Fruit fly (Drosophila melanogaster): ENCODE data around the gene PrBP.

Gene PrBP

DNA sequence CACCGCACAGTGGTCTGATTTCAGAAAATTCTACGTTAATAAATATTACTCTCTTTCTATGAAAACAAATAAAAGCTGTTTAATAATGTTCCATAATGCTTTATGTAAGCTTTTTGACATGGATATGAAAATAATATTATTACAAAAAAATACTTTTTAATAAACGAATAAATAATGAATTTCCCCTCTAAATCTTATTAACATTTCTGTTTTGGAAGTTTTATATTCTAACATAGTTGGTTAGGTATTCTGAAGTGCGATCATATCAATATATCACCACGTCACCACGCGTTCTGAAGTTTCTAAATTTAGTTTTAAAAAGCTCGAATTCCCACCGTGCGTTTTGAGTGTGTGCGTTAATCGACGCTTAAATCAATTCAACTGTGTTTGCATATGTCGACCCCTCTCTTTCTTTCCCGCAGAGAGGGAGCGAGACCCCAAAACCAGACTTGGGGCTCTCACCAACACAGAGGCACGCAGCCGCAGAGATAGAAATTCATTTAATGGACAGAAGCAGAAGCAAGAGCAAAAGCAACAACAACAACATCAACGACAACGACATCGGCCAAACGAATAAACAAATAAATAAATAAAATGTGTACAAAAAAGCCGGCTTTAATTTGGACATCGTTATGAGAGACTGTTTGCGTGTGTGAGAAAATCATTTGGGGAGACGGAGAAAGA is 5.7 kb upstream of the PrBP start:
- TF ChIP-seq psq (optimal IDR thresholded peaks at IDR 0.05): no peak
- no peak for TF ChIP-seq pan (optimal IDR thresholded peaks at IDR 0.05)
- TF ChIP-seq EcR (GFP tag; optimal IDR thresholded peaks at IDR 0.05): no peak
- TF ChIP-seq CG8478 (optimal IDR thresholded peaks at IDR 0.05): peak; percentile 41

DNA sequence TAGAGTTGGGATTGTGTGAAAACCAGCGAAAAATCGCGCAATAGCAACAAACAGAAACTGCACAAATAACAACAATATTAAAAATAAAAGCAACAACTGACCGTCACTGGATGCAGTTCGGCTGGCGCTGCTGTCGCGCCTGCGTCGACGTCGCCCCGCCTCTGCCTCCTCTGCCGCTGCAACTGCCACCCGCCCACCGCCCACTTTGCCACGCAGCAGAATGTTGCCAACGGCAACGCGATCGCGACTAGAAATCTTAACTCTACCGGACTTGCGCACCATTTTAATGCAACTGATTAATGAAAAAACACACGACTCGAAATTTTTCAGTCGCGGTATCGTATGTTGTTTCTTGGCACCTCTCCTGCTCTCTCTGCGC is 5.1 kb upstream of the PrBP start:
- no peak for TF ChIP-seq Dll (optimal IDR thresholded peaks at IDR 0.05)
- no peak for TF ChIP-seq pan (optimal IDR thresholded peaks at IDR 0.05)
- no peak for TF ChIP-seq psq (optimal IDR thresholded peaks at IDR 0.05)
- no peak for TF ChIP-seq EcR (GFP tag; optimal IDR thresholded peaks at IDR 0.05)
- no peak for TF ChIP-seq CG8478 (optimal IDR thresholded peaks at IDR 0.05)

DNA sequence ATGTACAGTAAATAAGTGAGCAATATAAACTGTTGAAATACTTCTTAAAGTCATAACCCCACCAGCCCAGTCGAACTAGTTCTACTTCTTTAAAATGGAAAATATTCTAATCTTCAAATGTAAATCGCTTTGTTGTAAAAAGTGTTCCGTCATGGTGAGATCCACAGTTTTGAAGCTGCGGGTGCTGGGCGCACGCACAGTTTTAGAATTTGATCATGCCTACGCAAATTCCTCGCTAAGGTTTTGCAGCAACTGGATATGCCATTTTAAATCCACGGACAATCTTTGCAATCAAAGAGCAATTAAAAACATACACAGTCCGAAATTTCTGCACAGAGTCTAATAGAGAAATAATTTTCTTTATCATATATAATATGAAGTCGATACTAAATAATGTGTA is 4.6 kb upstream of the PrBP start:
- TF ChIP-seq EcR (GFP tag; optimal IDR thresholded peaks at IDR 0.05) (no peak), pan (optimal IDR thresholded peaks at IDR 0.05) (no peak), CG8478 (optimal IDR thresholded peaks at IDR 0.05) (no peak), Dll (optimal IDR thresholded peaks at IDR 0.05) (no peak), psq (optimal IDR thresholded peaks at IDR 0.05) (no peak), usp (GFP tag; optimal IDR thresholded peaks at IDR 0.05) (no peak)

DNA sequence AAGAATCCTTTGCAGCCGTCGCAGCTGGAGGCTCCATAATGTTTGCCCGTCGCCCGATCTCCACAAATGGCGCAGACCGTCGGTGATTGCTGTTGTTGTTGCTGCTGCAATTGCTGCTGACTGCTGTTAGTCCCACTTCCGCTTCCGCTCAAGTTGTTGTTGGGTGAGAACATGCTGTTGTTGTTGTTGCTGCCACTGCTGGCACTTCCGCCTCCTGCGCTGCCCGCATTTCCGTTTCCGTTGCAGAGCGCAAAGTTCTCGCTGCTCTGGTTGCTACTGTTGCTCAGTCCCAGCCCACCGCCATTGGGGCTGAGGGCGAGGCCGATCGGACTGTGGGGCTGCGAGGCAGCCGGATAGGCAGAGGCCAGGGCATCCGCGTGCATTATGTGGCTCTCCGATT is 4.1 kb upstream of the PrBP start:
- no peak for TF ChIP-seq pan (optimal IDR thresholded peaks at IDR 0.05)
- TF ChIP-seq usp (GFP tag; optimal IDR thresholded peaks at IDR 0.05): no peak
- TF ChIP-seq psq (optimal IDR thresholded peaks at IDR 0.05): no peak
- no peak for TF ChIP-seq EcR (GFP tag; optimal IDR thresholded peaks at IDR 0.05)

DNA sequence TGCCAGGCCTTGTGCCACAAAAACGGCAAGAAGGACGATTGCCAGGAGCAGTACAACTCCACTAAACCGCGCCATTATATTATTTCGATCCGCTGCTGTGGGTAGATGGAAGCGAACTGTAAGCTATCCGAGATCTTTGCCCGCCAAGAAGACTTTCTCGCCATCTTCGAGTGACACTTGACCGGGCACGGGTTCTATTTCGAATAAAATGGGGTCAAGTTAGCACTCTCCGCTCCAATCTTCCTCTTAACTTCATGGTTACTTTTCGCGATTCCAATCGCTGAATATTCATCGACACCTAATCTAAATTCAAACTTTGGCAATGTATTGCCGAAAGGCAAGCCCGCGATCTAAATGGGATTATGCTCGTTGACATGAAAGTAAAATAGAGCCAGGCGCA is 1.5 kb downstream of the PrBP start, which contains the start of gene CG9289:
CG9289 (minus strand) TSS at position 101 of the 400 bp plus-strand sequence.
- no peak for TF ChIP-seq usp (GFP tag; optimal IDR thresholded peaks at IDR 0.05)
- TF ChIP-seq pan (optimal IDR thresholded peaks at IDR 0.05): no peak
- TF ChIP-seq CG8478 (optimal IDR thresholded peaks at IDR 0.05): no peak
- TF ChIP-seq Dll (optimal IDR thresholded peaks at IDR 0.05): no peak
- TF ChIP-seq EcR (GFP tag; optimal IDR thresholded peaks at IDR 0.05): no peak
- no peak for TF ChIP-seq psq (optimal IDR thresholded peaks at IDR 0.05)

DNA sequence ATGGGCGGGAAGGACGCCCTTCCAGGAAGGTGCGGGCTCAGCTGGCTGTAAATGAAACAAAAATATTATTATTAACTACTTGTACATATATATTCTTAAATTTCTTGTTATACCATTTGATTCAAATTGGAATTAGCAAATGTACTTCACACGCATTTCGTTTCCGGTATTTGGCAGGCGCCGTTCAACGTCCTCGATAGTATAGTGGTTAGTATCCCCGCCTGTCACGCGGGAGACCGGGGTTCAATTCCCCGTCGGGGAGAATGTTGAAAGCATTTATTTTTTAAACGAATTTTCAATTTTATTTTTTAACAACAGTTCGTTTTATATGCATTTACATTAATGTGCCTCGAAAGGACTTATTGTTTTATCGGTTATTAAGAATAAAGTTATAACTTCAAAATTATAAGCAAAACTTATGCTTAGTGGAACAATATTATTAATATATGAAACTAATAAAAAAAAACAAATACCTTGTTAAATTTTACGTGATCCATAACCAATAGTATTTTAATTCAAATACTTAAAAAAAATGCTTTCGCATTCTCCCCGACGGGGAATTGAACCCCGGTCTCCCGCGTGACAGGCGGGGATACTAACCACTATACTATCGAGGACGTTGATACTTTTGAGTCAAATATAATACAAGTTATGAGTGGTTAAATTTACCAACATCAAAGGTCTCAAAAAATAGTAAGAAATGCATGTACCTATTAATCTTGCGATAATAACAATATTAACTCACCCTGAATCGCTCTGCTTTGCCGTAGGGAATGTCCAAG is 2.3 kb downstream of the PrBP start:
- TF ChIP-seq Dll (optimal IDR thresholded peaks at IDR 0.05): no peak
- TF ChIP-seq CG8478 (optimal IDR thresholded peaks at IDR 0.05): no peak

DNA sequence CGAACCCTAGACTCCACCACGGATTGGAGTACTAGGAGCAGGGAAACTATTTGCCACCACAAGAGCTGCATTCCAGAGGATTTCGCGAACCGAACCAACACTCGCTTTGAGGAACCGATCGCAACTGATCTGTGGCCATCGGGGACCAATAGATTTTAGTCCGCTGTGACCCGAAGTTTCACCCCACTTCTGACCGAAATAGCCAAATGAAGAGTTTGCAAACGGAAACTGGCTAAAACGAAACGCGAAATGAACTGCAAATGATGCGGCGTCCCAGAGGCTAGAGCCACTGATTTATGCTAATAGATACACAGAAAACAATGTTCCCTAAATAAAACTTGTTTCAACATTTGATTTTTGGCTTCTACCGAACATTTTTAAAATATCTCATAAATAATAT is 6.0 kb downstream of the PrBP start, which contains the start of gene CG9287:
CG9287 (minus strand) TSS at position 101 of the 400 bp plus-strand sequence.
- TF ChIP-seq pan (optimal IDR thresholded peaks at IDR 0.05) (no peak), CG8478 (optimal IDR thresholded peaks at IDR 0.05) (no peak), EcR (GFP tag; optimal IDR thresholded peaks at IDR 0.05) (no peak), usp (GFP tag; optimal IDR thresholded peaks at IDR 0.05) (no peak), psq (optimal IDR thresholded peaks at IDR 0.05) (no peak), Dll (optimal IDR thresholded peaks at IDR 0.05) (no peak)

DNA sequence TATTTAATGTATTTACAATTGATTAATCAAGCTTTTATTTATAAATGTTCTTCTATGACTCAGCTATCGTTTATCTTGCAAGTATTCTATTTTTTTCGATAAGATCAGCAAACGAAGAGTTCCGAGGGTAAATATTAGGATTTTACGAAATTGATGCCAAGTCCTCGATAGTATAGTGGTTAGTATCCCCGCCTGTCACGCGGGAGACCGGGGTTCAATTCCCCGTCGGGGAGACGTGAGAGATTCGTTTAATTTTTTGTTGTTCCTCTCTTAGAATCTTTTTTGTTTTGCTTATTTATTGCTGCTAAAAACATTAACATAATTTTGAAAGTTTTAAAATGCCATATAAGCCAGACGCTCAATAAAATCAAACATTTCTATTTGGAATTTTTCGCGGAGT is 6.8 kb downstream of the PrBP start:
- TF ChIP-seq EcR (GFP tag; optimal IDR thresholded peaks at IDR 0.05): no peak

DNA sequence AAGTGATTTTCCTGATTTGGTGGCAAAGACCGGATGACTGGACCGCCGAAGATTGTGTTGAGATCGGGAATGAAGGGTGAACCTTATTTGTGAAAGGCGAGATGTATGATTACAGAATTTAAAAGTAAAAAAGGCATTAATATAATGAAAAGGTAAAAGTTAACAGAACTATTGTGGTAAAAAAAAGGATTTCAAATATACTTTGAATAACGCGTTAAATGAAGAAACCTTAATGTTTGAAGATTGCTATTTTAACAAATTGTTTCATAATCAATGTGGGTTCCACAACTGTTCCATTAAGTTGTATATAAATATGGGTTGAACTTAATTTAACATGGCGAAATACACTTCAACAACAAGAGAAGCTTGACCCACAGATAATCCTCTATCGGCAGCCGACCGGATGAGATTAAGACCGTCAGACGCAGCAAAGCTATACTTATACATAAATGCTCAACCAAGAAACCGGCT is 13.4 kb downstream of the PrBP start, which contains the start of gene Glt:
Glt (plus strand) TSS at position 421 of the 471 bp plus-strand sequence.
- TF ChIP-seq usp (GFP tag; optimal IDR thresholded peaks at IDR 0.05) (no peak), psq (optimal IDR thresholded peaks at IDR 0.05) (no peak), Dll (optimal IDR thresholded peaks at IDR 0.05) (no peak), CG8478 (optimal IDR thresholded peaks at IDR 0.05) (no peak), pan (optimal IDR thresholded peaks at IDR 0.05) (no peak), EcR (GFP tag; optimal IDR thresholded peaks at IDR 0.05) (no peak)

DNA sequence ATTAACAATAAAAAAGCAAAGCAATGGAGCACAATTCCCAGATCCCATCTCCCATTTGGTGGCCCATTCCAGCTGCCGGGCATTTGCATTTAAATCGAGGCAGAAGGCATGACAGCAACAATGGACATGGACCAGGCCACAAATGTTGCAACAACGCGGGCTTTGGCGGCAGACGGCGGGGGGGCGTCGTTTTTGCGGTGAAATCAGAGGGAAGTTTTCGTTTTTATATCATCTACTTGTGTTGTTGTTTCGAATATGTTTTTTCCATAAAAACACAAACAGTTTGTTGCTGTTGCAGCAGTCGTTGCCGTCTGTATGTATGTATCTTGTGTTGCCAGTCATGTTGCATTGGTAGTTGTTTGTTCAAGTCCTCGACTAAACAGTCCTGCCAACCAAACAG is 26.2 kb downstream of the PrBP start:
- TF ChIP-seq EcR (GFP tag; optimal IDR thresholded peaks at IDR 0.05) (no peak), pan (optimal IDR thresholded peaks at IDR 0.05) (no peak), CG8478 (optimal IDR thresholded peaks at IDR 0.05) (no peak), usp (GFP tag; optimal IDR thresholded peaks at IDR 0.05) (no peak), Dll (optimal IDR thresholded peaks at IDR 0.05) (no peak), psq (optimal IDR thresholded peaks at IDR 0.05) (no peak)
